Worm (Caenorhabditis elegans) whole organism, L1 larva: ENCODE data around the gene srpa-68.
A peak's percentile ranks its signal among the peaks of the same experiment; 100 is the strongest.

ENCODE experiments used
- C04F5.9 ChIP-seq: sonication (generic microtip); optimal IDR thresholded peaks from 2 replicates; lab custom pipeline; 2016; ENCODE audit warnings: missing genetic modification characterization, missing compliant biosample characterization
- C34B4.2 ChIP-seq: sonication (generic microtip); optimal IDR thresholded peaks from 2 replicates; lab custom pipeline; 2017; ENCODE audit warnings: mild to moderate bottlenecking, missing genetic modification characterization, missing compliant biosample characterization
- F16B12.6 ChIP-seq: fragments of 150-350 bp; optimal IDR thresholded peaks from 2 replicates; lab custom pipeline; 2014; ENCODE audit warnings: missing biosample characterization, missing genetic modification characterization
- Y116A8C.19 ChIP-seq: sonication (generic microtip); optimal IDR thresholded peaks from 2 replicates; lab custom pipeline; 2016; ENCODE audit warnings: missing compliant biosample characterization, missing genetic modification characterization, borderline replicate concordance
- alr-1 ChIP-seq: fragments of 200-800 bp; sonication (Bioruptor generic); optimal IDR thresholded peaks from 2 replicates; lab custom pipeline; 2018; ENCODE audit warnings: borderline replicate concordance, mild to moderate bottlenecking, missing genetic modification characterization, missing compliant biosample characterization
- ama-1 ChIP-seq: fragments of 150-350 bp; optimal IDR thresholded peaks from 2 replicates; lab custom pipeline; 2014
- blmp-1 ChIP-seq: fragments of 150-350 bp; optimal IDR thresholded peaks from 2 replicates; lab custom pipeline; 2014; ENCODE audit warnings: missing biosample characterization, missing genetic modification characterization
- ceh-63 ChIP-seq: fragments of 200-800 bp; sonication (Bioruptor generic); optimal IDR thresholded peaks from 2 replicates; lab custom pipeline; 2018; ENCODE audit warnings: mild to moderate bottlenecking, missing genetic modification characterization, missing compliant biosample characterization
- ceh-82 ChIP-seq, 3 experiments: fragments of 150-350 bp in 1 of 3; sonication (generic microtip) in 2 of 3; optimal IDR thresholded peaks; 2 replicates each; lab custom pipeline; 2014 to 2017; ENCODE audit warnings: missing biosample characterization in 3 of 3, missing genetic modification characterization in 3 of 3
- ceh-88 ChIP-seq: fragments of 200-800 bp; sonication (Bioruptor generic); IDR thresholded peaks from 2 replicates; pipeline ENCODE4 v1.3.6; 2022; ENCODE audit warnings: missing genetic modification characterization, missing compliant biosample characterization
- ceh-90 ChIP-seq: sonication (generic microtip); optimal IDR thresholded peaks from 2 replicates; lab custom pipeline; 2016; ENCODE audit warnings: missing genetic modification characterization, missing compliant biosample characterization
- ces-1 ChIP-seq: fragments of 150-350 bp; optimal IDR thresholded peaks from 2 replicates; lab custom pipeline; 2014; ENCODE audit warnings: missing biosample characterization, missing genetic modification reagents, missing genetic modification characterization
- dpl-1 ChIP-seq, 3 experiments: fragments of 150-350 bp in 2 of 3; sonication (generic microtip) in 1 of 3; optimal IDR thresholded peaks; 2 replicates each; lab custom pipeline; 2014 to 2017; ENCODE audit warnings: missing biosample characterization in 3 of 3, missing genetic modification characterization in 3 of 3, missing genetic modification reagents in 3 of 3
- dsc-1 ChIP-seq: sonication (generic microtip); optimal IDR thresholded peaks from 2 replicates; lab custom pipeline; 2016; ENCODE audit warnings: mild to moderate bottlenecking, missing genetic modification characterization, missing compliant biosample characterization
- efl-1 ChIP-seq, 4 experiments: fragments of 150-350 bp; optimal IDR thresholded peaks in 3 of 4; peaks in 1 of 4; 1 replicate in 1 of 4; 2 replicates in 3 of 4; lab custom pipeline; 2014; ENCODE audit warnings: missing biosample characterization in 2 of 4, missing genetic modification characterization in 2 of 4, missing genetic modification reagents in 2 of 4
- egl-13 ChIP-seq: sonication (generic microtip); optimal IDR thresholded peaks from 2 replicates; lab custom pipeline; 2016; ENCODE audit warnings: missing genotype, missing genetic modification reagents, missing genetic modification characterization, missing compliant biosample characterization
- ets-5 ChIP-seq: fragments of 200-800 bp; sonication (Bioruptor generic); IDR thresholded peaks from 2 replicates; pipeline ENCODE4 v1.3.6; 2022; ENCODE audit warnings: missing genetic modification characterization, missing compliant biosample characterization
- fkh-4 ChIP-seq: sonication (generic microtip); optimal IDR thresholded peaks from 2 replicates; lab custom pipeline; 2016; ENCODE audit warnings: missing compliant biosample characterization, missing genetic modification characterization, borderline replicate concordance
- fkh-8 ChIP-seq: sonication (generic microtip); optimal IDR thresholded peaks from 2 replicates; lab custom pipeline; 2016; ENCODE audit warnings: mild to moderate bottlenecking, missing genetic modification characterization, missing compliant biosample characterization
- hlh-17 ChIP-seq: fragments of 200-800 bp; sonication (Bioruptor generic); optimal IDR thresholded peaks from 2 replicates; lab custom pipeline; 2018; ENCODE audit warnings: missing genetic modification characterization, mild to moderate bottlenecking, missing compliant biosample characterization, moderate library complexity, borderline replicate concordance
- isw-1 ChIP-seq: fragments of 200-800 bp; sonication (Bioruptor generic); IDR thresholded peaks from 2 replicates; pipeline ENCODE4 v1.3.6; 2022; ENCODE audit warnings: missing genetic modification characterization, missing compliant biosample characterization
- lin-14 ChIP-seq: fragments of 200-800 bp; sonication (Bioruptor generic); optimal IDR thresholded peaks from 2 replicates; lab custom pipeline; 2018; ENCODE audit warnings: mild to moderate bottlenecking, missing genetic modification characterization, moderate library complexity, missing compliant biosample characterization
- lin-15B ChIP-seq: fragments of 150-350 bp; sonication (generic microtip); optimal IDR thresholded peaks from 3 replicates; lab custom pipeline; 2014; ENCODE audit warnings: missing biosample characterization, missing genetic modification characterization
- lsy-2 ChIP-seq, 2 experiments: fragments of 150-350 bp; optimal IDR thresholded peaks; 2 replicates each; lab custom pipeline; 2014; ENCODE audit warnings: missing biosample characterization in 2 of 2, missing genetic modification characterization in 2 of 2
- mab-9 ChIP-seq: fragments of 200-800 bp; sonication (Bioruptor generic); IDR thresholded peaks from 2 replicates; pipeline ENCODE4 v1.3.6; 2022; ENCODE audit warnings: missing genetic modification reagents, missing genetic modification characterization, missing compliant biosample characterization
- mdl-1 ChIP-seq, 2 experiments: fragments of 150-350 bp; optimal IDR thresholded peaks; 2 replicates each; lab custom pipeline; 2014 to 2017; ENCODE audit warnings: missing biosample characterization in 2 of 2, missing genetic modification characterization in 2 of 2, inconsistent platforms in 1 of 2
- nhr-11 ChIP-seq: fragments of 150-350 bp; optimal IDR thresholded peaks from 2 replicates; lab custom pipeline; 2014; ENCODE audit warnings: missing biosample characterization, missing genetic modification characterization
- nhr-19 ChIP-seq: fragments of 200-800 bp; sonication (Bioruptor generic); conservative IDR thresholded peaks from 2 replicates; pipeline ENCODE4 v1.3.6; 2022; ENCODE audit warnings: missing genetic modification characterization, missing compliant biosample characterization
- nhr-20 ChIP-seq: sonication (generic microtip); optimal IDR thresholded peaks from 2 replicates; lab custom pipeline; 2016; ENCODE audit warnings: mild to moderate bottlenecking, missing genetic modification characterization, missing compliant biosample characterization
- nhr-28 ChIP-seq: fragments of 150-350 bp; optimal IDR thresholded peaks from 2 replicates; lab custom pipeline; 2014; ENCODE audit warnings: missing biosample characterization, missing genetic modification characterization
- nhr-47 ChIP-seq: sonication (generic microtip); optimal IDR thresholded peaks from 2 replicates; lab custom pipeline; 2016; ENCODE audit warnings: mild to moderate bottlenecking, missing genetic modification characterization, moderate library complexity, missing compliant biosample characterization
- nhr-71 ChIP-seq: sonication (generic microtip); optimal IDR thresholded peaks from 2 replicates; lab custom pipeline; 2016; ENCODE audit warnings: mild to moderate bottlenecking, missing genetic modification characterization, moderate library complexity, missing compliant biosample characterization
- nhr-85 ChIP-seq: sonication (generic microtip); peaks from one replicate; lab custom pipeline; 2016; ENCODE audit warnings: missing genetic modification characterization, inconsistent platforms, missing compliant biosample characterization
- nhr-90 ChIP-seq: sonication (generic microtip); optimal IDR thresholded peaks from 2 replicates; lab custom pipeline; 2016; ENCODE audit warnings: mild to moderate bottlenecking, missing genetic modification characterization, missing compliant biosample characterization; ENCODE audit not compliant: poor library complexity
- rnt-1 ChIP-seq: sonication (generic microtip); optimal IDR thresholded peaks from 2 replicates; lab custom pipeline; 2016; ENCODE audit warnings: mild to moderate bottlenecking, missing genetic modification characterization, moderate library complexity, missing compliant biosample characterization
- snpc-4 ChIP-seq: fragments of 150-350 bp; optimal IDR thresholded peaks from 2 replicates; lab custom pipeline; 2014; ENCODE audit warnings: missing biosample characterization, missing genetic modification characterization
- swsn-7 ChIP-seq: sonication (generic microtip); optimal IDR thresholded peaks from 2 replicates; lab custom pipeline; 2016; ENCODE audit warnings: missing genetic modification characterization, missing compliant biosample characterization
- tbx-2 ChIP-seq: sonication (generic microtip); optimal IDR thresholded peaks from 2 replicates; lab custom pipeline; 2016; ENCODE audit warnings: missing genetic modification characterization, missing compliant biosample characterization
- unc-130 ChIP-seq: fragments of 150-350 bp; optimal IDR thresholded peaks from 2 replicates; lab custom pipeline; 2017; ENCODE audit warnings: missing biosample characterization, missing genetic modification characterization, inconsistent platforms
- unc-30 ChIP-seq: sonication (generic microtip); optimal IDR thresholded peaks from 2 replicates; lab custom pipeline; 2017; ENCODE audit warnings: missing biosample characterization, missing genetic modification characterization
- unc-86 ChIP-seq: sonication (generic microtip); optimal IDR thresholded peaks from 2 replicates; lab custom pipeline; 2016; ENCODE audit warnings: missing genetic modification characterization, missing compliant biosample characterization
- unc-98 ChIP-seq: fragments of 200-800 bp; sonication (Bioruptor generic); IDR thresholded peaks from 2 replicates; pipeline ENCODE4 v1.3.6; 2022; ENCODE audit warnings: missing genetic modification characterization, missing compliant biosample characterization
- xbp-1 ChIP-seq: sonication (generic microtip); optimal IDR thresholded peaks from 2 replicates; lab custom pipeline; 2016; ENCODE audit warnings: missing genetic modification characterization, missing compliant biosample characterization
- zag-1 ChIP-seq: fragments of 150-350 bp; optimal IDR thresholded peaks from 2 replicates; lab custom pipeline; 2014; ENCODE audit warnings: missing biosample characterization, missing genetic modification characterization
- zip-4 ChIP-seq: fragments of 200-800 bp; sonication (Bioruptor generic); optimal IDR thresholded peaks from 2 replicates; lab custom pipeline; 2018; ENCODE audit warnings: mild to moderate bottlenecking, missing genetic modification characterization, moderate library complexity, missing compliant biosample characterization
- ztf-4 ChIP-seq: fragments of 150-350 bp; optimal IDR thresholded peaks from 2 replicates; lab custom pipeline; 2014; ENCODE audit warnings: missing biosample characterization, missing genetic modification characterization

srpa-68 gene

ce11 chrV:12334387-12334786 lies 42.9 kb upstream of the srpa-68 start:
- TF ChIP-seq lin-15B (tag; lab: Kevin White, UChicago) = no peak
- TF ChIP-seq fkh-4 (tag; lab: Kevin White, UChicago) = no peak
- TF ChIP-seq ets-5 = no peak
- no peak for TF ChIP-seq mab-9
- no peak for TF ChIP-seq nhr-28 (tag; lab: Kevin White, UChicago)
- TF ChIP-seq ztf-4 (tag; lab: Kevin White, UChicago) = no peak
- TF ChIP-seq alr-1 (tag; lab: Kevin White, UChicago) = no peak
- peak; percentile 2 for TF ChIP-seq unc-130 (tag; lab: Kevin White, UChicago)
- TF ChIP-seq hlh-17 = no peak
- TF ChIP-seq F16B12.6 (tag; lab: Kevin White, UChicago) = no peak
- TF ChIP-seq nhr-20 = no peak
- TF ChIP-seq blmp-1 = no peak
- TF ChIP-seq dsc-1 (tag; lab: Kevin White, UChicago) = no peak
- no peak for TF ChIP-seq zip-4 (GFP tag; lab: Kevin White, UChicago)
- TF ChIP-seq ceh-90 (tag; lab: Kevin White, UChicago) = no peak
- no peak for TF ChIP-seq Y116A8C.19 (tag; lab: Kevin White, UChicago)
- TF ChIP-seq fkh-8 = no peak
- TF ChIP-seq nhr-19 (GFP tag; lab: Robert Waterston, UW) = 0 out of 2 replicates have a peak, but pooled peaks have one; percentile 13
- TF ChIP-seq efl-1 (optimal IDR thresholded peaks at IDR 0.05; lab: Kevin White, UChicago) = no peak
- TF ChIP-seq efl-1 (GFP tag; optimal IDR thresholded peaks at IDR 0.05 in 1 of 2; lab: Kevin White, UChicago) = no peak
- no peak for TF ChIP-seq isw-1 (GFP tag; lab: Robert Waterston, UW)
- no peak for TF ChIP-seq ceh-88 (GFP tag; lab: Robert Waterston, UW)
- no peak for TF ChIP-seq egl-13 (tag; lab: Kevin White, UChicago)
- TF ChIP-seq mdl-1 (tag; optimal IDR thresholded peaks at IDR 0.05; lab: Kevin White, UChicago) = no peak
- TF ChIP-seq zag-1 = no peak
- no peak for TF ChIP-seq tbx-2 (tag; lab: Kevin White, UChicago)
- no peak for TF ChIP-seq C04F5.9
- no peak for TF ChIP-seq nhr-90 (tag; lab: Kevin White, UChicago)
- TF ChIP-seq nhr-11 = no peak
- no peak for TF ChIP-seq ceh-82 (tag; optimal IDR thresholded peaks at IDR 0.05; lab: Kevin White, UChicago)
- TF ChIP-seq lin-14 (GFP tag; lab: Kevin White, UChicago) = peak; percentile 62
- no peak for TF ChIP-seq dpl-1 (GFP tag; optimal IDR thresholded peaks at IDR 0.05; lab: Kevin White, UChicago)
- TF ChIP-seq lsy-2 (tag; optimal IDR thresholded peaks at IDR 0.05; lab: Kevin White, UChicago) = peak in 1 of 2 experiments; percentile 23
- TF ChIP-seq nhr-71 = peak; percentile 57
- TF ChIP-seq C34B4.2 (tag; lab: Kevin White, UChicago) = no peak
- TF ChIP-seq nhr-85 (tag; lab: Kevin White, UChicago) = no peak
- TF ChIP-seq nhr-47 (tag; lab: Kevin White, UChicago) = no peak
- no peak for TF ChIP-seq unc-30 (tag; lab: Kevin White, UChicago)
- peak; percentile 61 for TF ChIP-seq rnt-1
- no peak for TF ChIP-seq ces-1 (GFP tag; lab: Kevin White, UChicago)
- TF ChIP-seq ceh-63 (GFP tag; lab: Kevin White, UChicago) = no peak
- no peak for TF ChIP-seq xbp-1 (tag; lab: Kevin White, UChicago)
- TF ChIP-seq unc-98 (GFP tag; lab: Robert Waterston, UW) = no peak
- TF ChIP-seq unc-86 (tag; lab: Kevin White, UChicago) = no peak
- TF ChIP-seq snpc-4 = no peak
- TF ChIP-seq ama-1 (lab: Kevin White, UChicago) = no peak
- TF ChIP-seq swsn-7 (tag; lab: Kevin White, UChicago) = no peak
